Worm (Caenorhabditis elegans) whole organism, young adult: ENCODE results near the gene cox-11.

Experiments
- F55B11.4 ChIP-seq: sonication (generic microtip); optimal IDR thresholded peaks from 2 replicates; lab custom pipeline; 2016; ENCODE audit warnings: missing compliant biosample characterization, missing genetic modification characterization, borderline replicate concordance; ENCODE audit not compliant: insufficient read depth
- K12H6.12 ChIP-seq: fragments of 200-800 bp; sonication (Bioruptor generic); optimal IDR thresholded peaks from 2 replicates; lab custom pipeline; 2018; ENCODE audit warnings: mild to moderate bottlenecking, missing genetic modification characterization, missing compliant biosample characterization
- aptf-2 ChIP-seq: fragments of 200-800 bp; sonication (Bioruptor generic); conservative IDR thresholded peaks from 2 replicates; pipeline ENCODE4 v1.3.6; 2022; ENCODE audit warnings: missing genetic modification reagents, missing genetic modification characterization, missing compliant biosample characterization
- attf-3 ChIP-seq: fragments of 200-800 bp; sonication (Bioruptor generic); conservative IDR thresholded peaks from 2 replicates; pipeline ENCODE4 v1.3.6; 2022; ENCODE audit warnings: missing genetic modification reagents, missing genetic modification characterization, missing compliant biosample characterization
- ets-4 ChIP-seq: fragments of 200-800 bp; sonication (Bioruptor generic); optimal IDR thresholded peaks from 2 replicates; lab custom pipeline; 2018; ENCODE audit warnings: mild to moderate bottlenecking, missing genetic modification characterization, missing compliant biosample characterization
- him-1 ChIP-seq: sonication (generic microtip); optimal IDR thresholded peaks from 2 replicates; lab custom pipeline; 2016; ENCODE audit warnings: missing genotype, missing genetic modification reagents, missing genetic modification characterization, missing compliant biosample characterization
- nhr-179 ChIP-seq: sonication (generic microtip); optimal IDR thresholded peaks from 2 replicates; lab custom pipeline; 2016; ENCODE audit warnings: mild to moderate bottlenecking, missing genetic modification characterization, missing compliant biosample characterization
- nhr-80 ChIP-seq: sonication (generic microtip); optimal IDR thresholded peaks from 2 replicates; lab custom pipeline; 2016; ENCODE audit warnings: missing genetic modification characterization, missing compliant biosample characterization
- pha-4 ChIP-seq: fragments of 150-350 bp; sonication (generic microtip); optimal IDR thresholded peaks from 2 replicates; lab custom pipeline; 2014; ENCODE audit warnings: missing biosample characterization, missing genetic modification reagents, missing genetic modification characterization
- tbp1 ChIP-seq: fragments of 200-800 bp; sonication (Bioruptor generic); optimal IDR thresholded peaks from 2 replicates; lab custom pipeline; 2018; ENCODE audit warnings: mild to moderate bottlenecking, missing genetic modification characterization, missing compliant biosample characterization
- unc-62 ChIP-seq: fragments of 150-350 bp; optimal IDR thresholded peaks from 2 replicates; lab custom pipeline; 2014; ENCODE audit warnings: missing biosample characterization, missing genetic modification reagents, missing genetic modification characterization
- xnd-1 ChIP-seq: sonication (generic microtip); optimal IDR thresholded peaks from 2 replicates; lab custom pipeline; 2016; ENCODE audit warnings: missing genotype, missing genetic modification reagents, missing genetic modification characterization, missing compliant biosample characterization
- ztf-26 ChIP-seq: sonication (generic microtip); optimal IDR thresholded peaks from 2 replicates; lab custom pipeline; 2017; ENCODE audit warnings: missing genetic modification characterization, missing compliant biosample characterization

DNA sequence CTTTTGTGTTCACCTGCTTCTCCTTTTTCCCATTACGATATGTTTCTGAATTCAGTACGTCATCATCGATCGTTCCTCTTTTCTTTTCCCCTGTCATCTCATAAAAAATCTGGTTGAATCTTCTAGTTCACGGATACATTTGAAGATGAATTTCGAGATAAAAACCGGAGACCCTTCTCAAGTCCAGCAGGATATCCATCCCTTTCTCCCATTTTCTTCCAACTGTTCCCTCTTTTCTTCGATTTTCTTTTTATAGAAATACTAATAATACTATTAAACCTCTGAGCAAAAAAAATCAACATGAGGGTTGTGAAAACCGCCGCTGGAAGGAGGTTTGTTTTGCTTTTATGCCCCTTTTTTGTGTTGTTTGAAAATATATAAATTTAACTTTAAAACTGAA is 11.8 kb downstream of the cox-11 start, which contains the start of gene bus-12:
- TF ChIP-seq F55B11.4 (tag; lab: Kevin White, UChicago) (no peak), ets-4 (GFP tag; lab: Kevin White, UChicago) (no peak), attf-3 (GFP tag; lab: Robert Waterston, UW) (no peak), nhr-80 (tag; lab: Kevin White, UChicago) (no peak), tbp1 (no peak), him-1 (tag; lab: Kevin White, UChicago) (no peak), pha-4 (tag; lab: Kevin White, UChicago) (no peak), nhr-179 (tag; lab: Kevin White, UChicago) (no peak), K12H6.12 (no peak), xnd-1 (tag; lab: Kevin White, UChicago) (no peak), unc-62 (GFP tag; lab: Kevin White, UChicago) (no peak), aptf-2 (GFP tag; lab: Robert Waterston, UW) (no peak), ztf-26 (no peak)
